Fruit fly (Drosophila melanogaster) whole organism, wandering third instar larva: Measurements from ENCODE around the gene CG16978.

Experiments used
- OdsH ChIP-seq: fragments of 200-800 bp; sonication (Bioruptor generic); optimal IDR thresholded peaks from 2 replicates; lab custom pipeline; 2016; ENCODE audit warnings: missing biosample characterization, mild to moderate bottlenecking, missing genetic modification characterization
- foxo ChIP-seq, 2 experiments: fragments of 200-800 bp; sonication (Bioruptor generic); optimal IDR thresholded peaks; 2 replicates in 1 of 2; 3 replicates in 1 of 2; lab custom pipeline; 2016 to 2017; ENCODE audit warnings: missing biosample characterization in 2 of 2, missing genetic modification characterization in 2 of 2
- jim ChIP-seq: fragments of 175-275, 200-325 bp; sonication (Bioruptor generic); optimal IDR thresholded peaks from 2 replicates; lab custom pipeline; 2016; ENCODE audit warnings: missing biosample characterization, mild to moderate bottlenecking, missing genetic modification characterization
- lola ChIP-seq: fragments of >200 bp; optimal IDR thresholded peaks from 2 replicates; lab custom pipeline; 2017; ENCODE audit warnings: missing biosample characterization, missing genetic modification characterization
- usp ChIP-seq: fragments of >200 bp; optimal IDR thresholded peaks from 2 replicates; lab custom pipeline; 2017; ENCODE audit warnings: missing biosample characterization, missing genetic modification characterization

DNA sequence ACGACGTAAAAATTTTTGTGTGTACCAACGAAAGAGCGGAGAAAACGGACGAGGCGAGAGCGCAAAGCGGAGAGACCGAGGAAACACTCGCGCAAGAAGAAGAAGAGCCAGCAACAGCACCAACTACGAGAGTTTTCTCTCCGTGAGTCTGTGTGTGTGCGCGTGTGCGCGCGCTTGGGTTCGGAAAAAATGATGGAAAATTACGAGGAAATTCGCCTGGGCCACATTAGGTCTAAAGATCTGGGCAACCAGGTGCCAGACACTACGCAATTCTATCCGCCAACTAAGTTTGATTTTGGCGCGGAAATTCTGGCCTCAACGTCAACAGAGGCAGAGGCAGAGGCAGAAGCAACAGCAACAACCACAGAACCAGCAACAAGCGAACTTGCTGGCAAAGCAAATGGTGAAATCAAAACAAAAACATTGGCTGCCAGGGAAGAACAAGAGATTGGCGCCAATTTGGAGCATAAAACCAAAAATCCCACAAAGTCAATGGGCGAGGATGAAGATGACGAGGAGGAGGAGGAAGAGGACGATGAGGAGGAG is 22.5 kb upstream of the CG16978 start, which contains the start of gene DnaJ-H:
- TF ChIP-seq jim (no peak), foxo (GFP tag; optimal IDR thresholded peaks at IDR 0.05; lab: Kevin White, UChicago) (no peak), usp (GFP tag; lab: Kevin White, UChicago) (no peak), lola (GFP tag; lab: Kevin White, UChicago) (no peak), OdsH (no peak)
